Worm (Caenorhabditis elegans) whole organism, L1 larva: ENCODE results near the gene lec-10.
A peak's percentile ranks its signal among the peaks of the same experiment; 100 is the strongest.

Experiments used
- C04F5.9 ChIP-seq: sonication (generic microtip); optimal IDR thresholded peaks from 2 replicates; lab custom pipeline; 2016; ENCODE audit warnings: missing genetic modification characterization, missing compliant biosample characterization
- Y116A8C.19 ChIP-seq: sonication (generic microtip); optimal IDR thresholded peaks from 2 replicates; lab custom pipeline; 2016; ENCODE audit warnings: missing compliant biosample characterization, missing genetic modification characterization, borderline replicate concordance
- aha-1 ChIP-seq: fragments of 150-350 bp; optimal IDR thresholded peaks from 2 replicates; lab custom pipeline; 2014; ENCODE audit warnings: missing biosample characterization, missing genetic modification characterization
- alr-1 ChIP-seq: fragments of 200-800 bp; sonication (Bioruptor generic); optimal IDR thresholded peaks from 2 replicates; lab custom pipeline; 2018; ENCODE audit warnings: borderline replicate concordance, mild to moderate bottlenecking, missing genetic modification characterization, missing compliant biosample characterization
- ama-1 ChIP-seq: fragments of 150-350 bp; optimal IDR thresholded peaks from 2 replicates; lab custom pipeline; 2014
- ceh-63 ChIP-seq: fragments of 200-800 bp; sonication (Bioruptor generic); optimal IDR thresholded peaks from 2 replicates; lab custom pipeline; 2018; ENCODE audit warnings: mild to moderate bottlenecking, missing genetic modification characterization, missing compliant biosample characterization
- ceh-88 ChIP-seq: fragments of 200-800 bp; sonication (Bioruptor generic); IDR thresholded peaks from 2 replicates; pipeline ENCODE4 v1.3.6; 2022; ENCODE audit warnings: missing genetic modification characterization, missing compliant biosample characterization
- ces-1 ChIP-seq: fragments of 150-350 bp; optimal IDR thresholded peaks from 2 replicates; lab custom pipeline; 2014; ENCODE audit warnings: missing biosample characterization, missing genetic modification reagents, missing genetic modification characterization
- dpl-1 ChIP-seq, 3 experiments: fragments of 150-350 bp in 2 of 3; sonication (generic microtip) in 1 of 3; optimal IDR thresholded peaks; 2 replicates each; lab custom pipeline; 2014 to 2017; ENCODE audit warnings: missing biosample characterization in 3 of 3, missing genetic modification characterization in 3 of 3, missing genetic modification reagents in 3 of 3
- elt-2 ChIP-seq: sonication (generic microtip); optimal IDR thresholded peaks from 2 replicates; lab custom pipeline; 2016; ENCODE audit warnings: missing genetic modification characterization, mild to moderate bottlenecking, inconsistent platforms, missing compliant biosample characterization, missing genetic modification reagents
- elt-3 ChIP-seq, 6 experiments: fragments of 150-350 bp in 1 of 6; sonication (generic microtip); optimal IDR thresholded peaks; 2 replicates each; lab custom pipeline; 2017 to 2018; ENCODE audit warnings: missing biosample characterization in 6 of 6, missing genetic modification characterization in 6 of 6, inconsistent platforms in 1 of 6
- ets-5 ChIP-seq: fragments of 200-800 bp; sonication (Bioruptor generic); IDR thresholded peaks from 2 replicates; pipeline ENCODE4 v1.3.6; 2022; ENCODE audit warnings: missing genetic modification characterization, missing compliant biosample characterization
- fkh-8 ChIP-seq: sonication (generic microtip); optimal IDR thresholded peaks from 2 replicates; lab custom pipeline; 2016; ENCODE audit warnings: mild to moderate bottlenecking, missing genetic modification characterization, missing compliant biosample characterization
- isw-1 ChIP-seq: fragments of 200-800 bp; sonication (Bioruptor generic); IDR thresholded peaks from 2 replicates; pipeline ENCODE4 v1.3.6; 2022; ENCODE audit warnings: missing genetic modification characterization, missing compliant biosample characterization
- lin-14 ChIP-seq: fragments of 200-800 bp; sonication (Bioruptor generic); optimal IDR thresholded peaks from 2 replicates; lab custom pipeline; 2018; ENCODE audit warnings: mild to moderate bottlenecking, missing genetic modification characterization, moderate library complexity, missing compliant biosample characterization
- lin-15B ChIP-seq: fragments of 150-350 bp; sonication (generic microtip); optimal IDR thresholded peaks from 3 replicates; lab custom pipeline; 2014; ENCODE audit warnings: missing biosample characterization, missing genetic modification characterization
- lin-35 ChIP-seq, 2 experiments: fragments of 150-350 bp; optimal IDR thresholded peaks; 2 replicates each; lab custom pipeline; 2014; ENCODE audit warnings: missing biosample characterization in 2 of 2, missing genetic modification characterization in 2 of 2, missing genetic modification reagents in 2 of 2
- lin-39 ChIP-seq: fragments of 150-350 bp; optimal IDR thresholded peaks from 2 replicates; lab custom pipeline; 2014; ENCODE audit warnings: missing biosample characterization, missing genetic modification reagents, missing genetic modification characterization
- lsy-2 ChIP-seq, 2 experiments: fragments of 150-350 bp; optimal IDR thresholded peaks; 2 replicates each; lab custom pipeline; 2014; ENCODE audit warnings: missing biosample characterization in 2 of 2, missing genetic modification characterization in 2 of 2
- mep-1 ChIP-seq: fragments of 150-350 bp; optimal IDR thresholded peaks from 2 replicates; lab custom pipeline; 2014; ENCODE audit warnings: missing biosample characterization, missing genetic modification characterization
- nhr-19 ChIP-seq: fragments of 200-800 bp; sonication (Bioruptor generic); conservative IDR thresholded peaks from 2 replicates; pipeline ENCODE4 v1.3.6; 2022; ENCODE audit warnings: missing genetic modification characterization, missing compliant biosample characterization
- nhr-20 ChIP-seq: sonication (generic microtip); optimal IDR thresholded peaks from 2 replicates; lab custom pipeline; 2016; ENCODE audit warnings: mild to moderate bottlenecking, missing genetic modification characterization, missing compliant biosample characterization
- nhr-28 ChIP-seq: fragments of 150-350 bp; optimal IDR thresholded peaks from 2 replicates; lab custom pipeline; 2014; ENCODE audit warnings: missing biosample characterization, missing genetic modification characterization
- nhr-85 ChIP-seq: sonication (generic microtip); peaks from one replicate; lab custom pipeline; 2016; ENCODE audit warnings: missing genetic modification characterization, inconsistent platforms, missing compliant biosample characterization
- nhr-90 ChIP-seq: sonication (generic microtip); optimal IDR thresholded peaks from 2 replicates; lab custom pipeline; 2016; ENCODE audit warnings: mild to moderate bottlenecking, missing genetic modification characterization, missing compliant biosample characterization; ENCODE audit not compliant: poor library complexity
- pag-3 ChIP-seq: sonication (generic microtip); optimal IDR thresholded peaks from 2 replicates; lab custom pipeline; 2017; ENCODE audit warnings: missing genetic modification characterization, mild to moderate bottlenecking, missing compliant biosample characterization, antibody characterized with exemption, borderline replicate concordance; ENCODE audit not compliant: insufficient read depth
- pax-3 ChIP-seq: fragments of 200-800 bp; sonication (Bioruptor generic); optimal IDR thresholded peaks from 2 replicates; lab custom pipeline; 2018; ENCODE audit warnings: mild to moderate bottlenecking, missing genetic modification characterization, moderate library complexity, missing compliant biosample characterization
- rnt-1 ChIP-seq: sonication (generic microtip); optimal IDR thresholded peaks from 2 replicates; lab custom pipeline; 2016; ENCODE audit warnings: mild to moderate bottlenecking, missing genetic modification characterization, moderate library complexity, missing compliant biosample characterization
- sox-4 ChIP-seq: sonication (generic microtip); optimal IDR thresholded peaks from 2 replicates; lab custom pipeline; 2016; ENCODE audit warnings: missing genetic modification characterization, missing compliant biosample characterization
- sptf-1 ChIP-seq: fragments of 150-350 bp; optimal IDR thresholded peaks from 2 replicates; lab custom pipeline; 2014; ENCODE audit warnings: missing biosample characterization, missing genetic modification characterization
- sup-37 ChIP-seq: fragments of 200-800 bp; sonication (Bioruptor generic); optimal IDR thresholded peaks from 2 replicates; lab custom pipeline; 2018; ENCODE audit warnings: mild to moderate bottlenecking, missing genetic modification characterization, missing compliant biosample characterization
- tbx-2 ChIP-seq: sonication (generic microtip); optimal IDR thresholded peaks from 2 replicates; lab custom pipeline; 2016; ENCODE audit warnings: missing genetic modification characterization, missing compliant biosample characterization
- unc-86 ChIP-seq: sonication (generic microtip); optimal IDR thresholded peaks from 2 replicates; lab custom pipeline; 2016; ENCODE audit warnings: missing genetic modification characterization, missing compliant biosample characterization
- xbp-1 ChIP-seq: sonication (generic microtip); optimal IDR thresholded peaks from 2 replicates; lab custom pipeline; 2016; ENCODE audit warnings: missing genetic modification characterization, missing compliant biosample characterization
- ztf-11 ChIP-seq, 2 experiments: sonication (generic microtip); optimal IDR thresholded peaks; 2 replicates each; lab custom pipeline; 2016 to 2017; ENCODE audit warnings: missing genetic modification characterization in 2 of 2, missing biosample characterization in 1 of 2, missing compliant biosample characterization in 1 of 2
- ztf-4 ChIP-seq: fragments of 150-350 bp; optimal IDR thresholded peaks from 2 replicates; lab custom pipeline; 2014; ENCODE audit warnings: missing biosample characterization, missing genetic modification characterization

lec-10 gene

ce11 chrV:6503158-6503557 is 14.2 kb upstream of the lec-10 start (continued):
- TF ChIP-seq lin-39 (tag; lab: Kevin White, UChicago) (no peak), ces-1 (GFP tag; lab: Kevin White, UChicago) (no peak), nhr-20 (peak; percentile 74), lsy-2 (tag; optimal IDR thresholded peaks at IDR 0.05; lab: Kevin White, UChicago) (peak in 1 of 2 experiments; percentile 49), lin-35 (GFP tag; optimal IDR thresholded peaks at IDR 0.05; lab: Kevin White, UChicago) (peak in 1 of 2 experiments; percentile 55), ceh-88 (no peak), C04F5.9 (tag; lab: Kevin White, UChicago) (no peak), rnt-1 (no peak), tbx-2 (tag; lab: Kevin White, UChicago) (peak; percentile 18), pag-3 (peak; percentile 32), elt-3 (tag; optimal IDR thresholded peaks at IDR 0.05; lab: Kevin White, UChicago) (peak in 4 of 6 experiments; percentile 11 to 86 (median 61)), sup-37 (GFP tag; lab: Kevin White, UChicago) (no peak), nhr-19 (GFP tag; lab: Robert Waterston, UW) (peak; percentile 32; the same call in 1 of the 2 replicates), nhr-85 (tag; lab: Kevin White, UChicago) (peak; percentile 91), nhr-90 (tag; lab: Kevin White, UChicago) (no peak), ceh-63 (GFP tag; lab: Kevin White, UChicago) (no peak), dpl-1 (GFP tag; optimal IDR thresholded peaks at IDR 0.05; lab: Kevin White, UChicago) (no peak), ztf-11 (tag; optimal IDR thresholded peaks at IDR 0.05; lab: Kevin White, UChicago) (no peak), fkh-8 (tag; lab: Kevin White, UChicago) (no peak), xbp-1 (tag; lab: Kevin White, UChicago) (no peak)

ce11 chrV:6498903-6499302 is 10.0 kb upstream of the lec-10 start, which contains the start of gene W01A11.1:
Gene W01A11.1 (plus strand): TSS chrV:6499224.
- no peak for TF ChIP-seq alr-1 (tag; lab: Kevin White, UChicago)

DNA sequence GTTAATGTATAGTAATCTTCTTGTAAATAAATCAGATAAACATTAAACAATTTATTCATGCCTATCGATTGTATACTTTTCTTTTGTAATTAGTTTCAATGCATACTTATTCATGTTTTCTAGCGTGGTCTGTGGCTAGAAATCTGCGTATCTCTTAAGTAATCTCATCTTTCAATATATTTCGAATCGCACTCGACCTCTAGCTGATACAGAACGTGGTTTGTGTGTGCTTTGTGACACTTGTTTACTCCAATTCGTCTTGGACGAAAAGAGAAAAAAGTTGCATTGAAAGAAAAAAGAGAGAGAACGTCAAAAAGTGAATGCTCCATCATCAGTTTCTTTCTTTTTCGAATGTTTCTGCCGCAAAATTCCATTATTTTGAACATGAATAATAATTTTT is 9.5 kb upstream of the lec-10 start:
- TF ChIP-seq isw-1 (no peak), ama-1 (lab: Kevin White, UChicago) (no peak), lin-14 (GFP tag; lab: Kevin White, UChicago) (peak; percentile 11), nhr-90 (tag; lab: Kevin White, UChicago) (no peak), nhr-28 (tag; lab: Kevin White, UChicago) (no peak)

DNA sequence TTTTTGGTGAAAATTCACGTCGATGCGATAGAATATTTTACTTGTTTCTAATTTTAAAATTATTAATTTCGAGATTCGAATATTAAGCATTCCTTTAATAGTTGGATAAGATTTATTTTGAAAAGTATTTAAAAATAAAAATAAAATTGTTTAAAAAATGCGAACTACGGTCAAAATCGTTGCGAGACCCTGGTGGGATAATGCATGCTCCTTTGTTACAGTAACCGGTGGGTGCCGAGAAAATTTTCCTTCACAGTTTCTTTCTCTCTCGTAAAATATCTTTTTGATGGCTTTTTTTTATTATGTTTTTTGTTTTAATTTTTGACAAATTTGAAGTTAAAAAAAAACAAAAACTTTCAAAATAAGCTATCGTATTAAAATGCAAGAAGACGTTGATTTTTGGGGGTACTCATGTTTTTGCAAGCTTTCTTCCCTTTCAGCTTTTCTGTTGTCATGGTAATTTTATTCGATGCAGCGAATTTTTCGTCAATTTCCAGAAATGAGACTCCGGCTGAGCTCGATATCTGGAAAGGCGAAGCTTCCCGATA is 7.8 kb upstream of the lec-10 start, which contains the start of gene dgtr-1:
TSS of gene dgtr-1 (plus strand) at position 498 of the 548 bp plus-strand sequence.
- TF ChIP-seq aha-1 (no peak), nhr-20 (no peak), Y116A8C.19 (tag; lab: Kevin White, UChicago) (no peak), sptf-1 (tag; lab: Kevin White, UChicago) (no peak), nhr-28 (tag; lab: Kevin White, UChicago) (no peak), sox-4 (tag; lab: Kevin White, UChicago) (no peak), ets-5 (no peak), alr-1 (tag; lab: Kevin White, UChicago) (no peak), pax-3 (tag; lab: Kevin White, UChicago) (no peak), elt-3 (tag; optimal IDR thresholded peaks at IDR 0.05; lab: Kevin White, UChicago) (no peak), ztf-4 (tag; lab: Kevin White, UChicago) (no peak), mep-1 (tag; lab: Kevin White, UChicago) (no peak), lin-15B (no peak), unc-86 (tag; lab: Kevin White, UChicago) (no peak), elt-2 (tag; lab: Kevin White, UChicago) (no peak)
- TF ChIP-seq, all 84 proteins: peak for 0
